Worm (Caenorhabditis elegans) whole organism, L4 larva: ENCODE data around the gene C37C3.1.

Experiments
- F10B5.3 ChIP-seq: sonication (generic microtip); optimal IDR thresholded peaks from 2 replicates; lab custom pipeline; 2016; ENCODE audit warnings: mild to moderate bottlenecking, missing genetic modification characterization, missing compliant biosample characterization
- F37D6.2 ChIP-seq: sonication (generic microtip); optimal IDR thresholded peaks from 2 replicates; lab custom pipeline; 2016; ENCODE audit warnings: mild to moderate bottlenecking, missing genetic modification characterization, missing compliant biosample characterization
- F49E8.2 ChIP-seq: sonication (generic microtip); optimal IDR thresholded peaks from 2 replicates; lab custom pipeline; 2016; ENCODE audit warnings: missing compliant biosample characterization, mild to moderate bottlenecking, missing genetic modification characterization, borderline replicate concordance
- R02D3.7 ChIP-seq: fragments of 150-350 bp; sonication (generic microtip); optimal IDR thresholded peaks from 3 replicates; lab custom pipeline; 2014; ENCODE audit warnings: missing biosample characterization, missing genetic modification characterization
- Y105C5A.15 ChIP-seq: fragments of 200-800 bp; sonication (Bioruptor generic); IDR thresholded peaks from 2 replicates; pipeline ENCODE4 v1.3.6; 2022; ENCODE audit warnings: missing genetic modification characterization, missing compliant biosample characterization
- Y48G9A.11 ChIP-seq: fragments of 200-800 bp; sonication (Bioruptor generic); IDR thresholded peaks from 2 replicates; pipeline ENCODE4 v1.3.6; 2022; ENCODE audit warnings: missing genetic modification reagents, missing genetic modification characterization, missing compliant biosample characterization
- Y5F2A.4 ChIP-seq: fragments of 200-800 bp; sonication (Bioruptor generic); optimal IDR thresholded peaks from 2 replicates; lab custom pipeline; 2018; ENCODE audit warnings: mild to moderate bottlenecking, missing genetic modification characterization, missing compliant biosample characterization
- Y75B8A.6 ChIP-seq: fragments of 200-800 bp; sonication (Bioruptor generic); IDR thresholded peaks from 2 replicates; pipeline ENCODE4 v1.3.6; 2022; ENCODE audit warnings: missing genetic modification reagents, missing genetic modification characterization, missing compliant biosample characterization
- ZK546.5 ChIP-seq, 2 experiments: sonication (generic microtip); optimal IDR thresholded peaks; 2 replicates each; lab custom pipeline; 2017; ENCODE audit warnings: missing biosample characterization in 2 of 2, missing genetic modification characterization in 2 of 2
- aha-1 ChIP-seq: fragments of 150-350 bp; peaks from one replicate; lab custom pipeline; 2014; ENCODE audit warnings: missing biosample characterization, missing genetic modification characterization
- ceh-28 ChIP-seq: fragments of 150-350 bp; optimal IDR thresholded peaks from 2 replicates; lab custom pipeline; 2014; ENCODE audit warnings: missing biosample characterization, missing genetic modification reagents, missing genetic modification characterization
- ceh-44 ChIP-seq: fragments of 200-800 bp; sonication (Bioruptor generic); IDR thresholded peaks from 2 replicates; pipeline ENCODE4 v1.3.6; 2022; ENCODE audit warnings: missing genetic modification reagents, missing genetic modification characterization, missing compliant biosample characterization
- ceh-62 ChIP-seq: sonication (generic microtip); optimal IDR thresholded peaks from 2 replicates; lab custom pipeline; 2017; ENCODE audit warnings: missing biosample characterization, missing genetic modification characterization
- ceh-82 ChIP-seq: sonication (generic microtip); optimal IDR thresholded peaks from 2 replicates; lab custom pipeline; 2017; ENCODE audit warnings: missing biosample characterization, missing genetic modification characterization
- ctbp-1 ChIP-seq: fragments of 200-800 bp; sonication (Bioruptor generic); IDR thresholded peaks from 2 replicates; pipeline ENCODE4 v1.3.6; 2022; ENCODE audit warnings: missing genetic modification reagents, missing genetic modification characterization, missing compliant biosample characterization
- daf-12 ChIP-seq: fragments of 150-350 bp; optimal IDR thresholded peaks from 2 replicates; lab custom pipeline; 2014; ENCODE audit warnings: missing biosample characterization, missing genetic modification reagents, missing genetic modification characterization
- daf-19 ChIP-seq: fragments of 200-800 bp; sonication (Bioruptor generic); conservative IDR thresholded peaks from 2 replicates; pipeline ENCODE4 v1.3.6; 2022; ENCODE audit warnings: missing genetic modification characterization, missing compliant biosample characterization
- dmd-8 ChIP-seq: fragments of 200-800 bp; sonication (Bioruptor generic); IDR thresholded peaks from 2 replicates; pipeline ENCODE4 v1.3.6; 2022; ENCODE audit warnings: missing genetic modification characterization, missing compliant biosample characterization
- dmd-9 ChIP-seq: fragments of 200-800 bp; sonication (Bioruptor generic); IDR thresholded peaks from 2 replicates; pipeline ENCODE4 v1.3.6; 2022; ENCODE audit warnings: missing genetic modification reagents, missing genetic modification characterization, missing compliant biosample characterization
- dpl-1 ChIP-seq: fragments of 150-350 bp; optimal IDR thresholded peaks from 2 replicates; lab custom pipeline; 2014; ENCODE audit warnings: missing biosample characterization, missing genetic modification reagents, missing genetic modification characterization
- egl-27 ChIP-seq: sonication (generic microtip); optimal IDR thresholded peaks from 3 replicates; lab custom pipeline; 2017; ENCODE audit warnings: missing biosample characterization, missing genetic modification reagents, missing genetic modification characterization
- egl-43 ChIP-seq: fragments of 200-800 bp; sonication (Bioruptor generic); IDR thresholded peaks from 2 replicates; pipeline ENCODE4 v1.3.6; 2022; ENCODE audit warnings: missing genetic modification reagents, missing genetic modification characterization, missing compliant biosample characterization
- fos-1 ChIP-seq: fragments of 150-350 bp; optimal IDR thresholded peaks from 2 replicates; lab custom pipeline; 2014; ENCODE audit warnings: missing biosample characterization, missing genetic modification characterization
- gei-8 ChIP-seq: fragments of 200-800 bp; sonication (Bioruptor generic); optimal IDR thresholded peaks from 2 replicates; lab custom pipeline; 2018; ENCODE audit warnings: mild to moderate bottlenecking, missing genetic modification characterization, missing compliant biosample characterization
- hlh-30 ChIP-seq: sonication (generic microtip); optimal IDR thresholded peaks from 2 replicates; lab custom pipeline; 2017; ENCODE audit warnings: antibody characterized with exemption, mild to moderate bottlenecking, missing genetic modification characterization, missing compliant biosample characterization; ENCODE audit not compliant: insufficient read depth
- hmg-1.1 ChIP-seq: fragments of 200-800 bp; sonication (Bioruptor generic); IDR thresholded peaks from 2 replicates; pipeline ENCODE4 v1.3.6; 2022; ENCODE audit warnings: missing genetic modification reagents, missing genetic modification characterization, missing compliant biosample characterization
- jun-1 ChIP-seq: fragments of 150-350 bp; optimal IDR thresholded peaks from 2 replicates; lab custom pipeline; 2014; ENCODE audit warnings: missing biosample characterization, missing genetic modification reagents, missing genetic modification characterization
- lin-29 ChIP-seq: fragments of 200-800 bp; sonication (Bioruptor generic); IDR thresholded peaks from 2 replicates; pipeline ENCODE4 v1.3.6; 2022; ENCODE audit warnings: missing genetic modification reagents, missing genetic modification characterization, missing compliant biosample characterization
- lin-39 ChIP-seq: fragments of 150-350 bp; optimal IDR thresholded peaks from 2 replicates; lab custom pipeline; 2014; ENCODE audit warnings: missing biosample characterization, missing genetic modification reagents, missing genetic modification characterization
- lsy-2 ChIP-seq, 2 experiments: fragments of 150-350 bp in 1 of 2; sonication (generic microtip) in 1 of 2; optimal IDR thresholded peaks; 2 replicates each; lab custom pipeline; 2014 to 2017; ENCODE audit warnings: missing biosample characterization in 2 of 2, missing genetic modification characterization in 2 of 2
- madf-9 ChIP-seq: fragments of 200-800 bp; sonication (Bioruptor generic); conservative IDR thresholded peaks from 2 replicates; pipeline ENCODE4 v1.3.6; 2022; ENCODE audit warnings: missing genetic modification reagents, missing genetic modification characterization, missing compliant biosample characterization
- mdl-1 ChIP-seq, 2 experiments: fragments of 150-350 bp in 1 of 2; sonication (generic microtip) in 1 of 2; optimal IDR thresholded peaks; 2 replicates each; lab custom pipeline; 2014 to 2017; ENCODE audit warnings: missing biosample characterization in 2 of 2, missing genetic modification characterization in 2 of 2
- mdt-29 ChIP-seq: fragments of 200-800 bp; sonication (Bioruptor generic); IDR thresholded peaks from 2 replicates; pipeline ENCODE4 v1.3.6; 2022; ENCODE audit warnings: missing genetic modification reagents, missing genetic modification characterization, missing compliant biosample characterization
- mes-2 ChIP-seq: sonication (generic microtip); optimal IDR thresholded peaks from 2 replicates; lab custom pipeline; 2016; ENCODE audit warnings: missing genotype, mild to moderate bottlenecking, missing genetic modification characterization, missing compliant biosample characterization; ENCODE audit not compliant: poor library complexity, severe bottlenecking
- mxl-3 ChIP-seq: fragments of 200-800 bp; sonication (Bioruptor generic); optimal IDR thresholded peaks from 2 replicates; lab custom pipeline; 2018; ENCODE audit warnings: mild to moderate bottlenecking, missing genetic modification characterization, missing compliant biosample characterization
- nhr-10 ChIP-seq: fragments of 150-350 bp; optimal IDR thresholded peaks from 2 replicates; lab custom pipeline; 2014; ENCODE audit warnings: missing biosample characterization, missing genetic modification characterization
- nhr-237 ChIP-seq: sonication (generic microtip); optimal IDR thresholded peaks from 2 replicates; lab custom pipeline; 2017; ENCODE audit warnings: missing biosample characterization, missing genetic modification characterization
- nhr-25 ChIP-seq: sonication (generic microtip); optimal IDR thresholded peaks from 2 replicates; lab custom pipeline; 2017; ENCODE audit warnings: missing genetic modification characterization, mild to moderate bottlenecking, missing compliant biosample characterization, antibody characterized with exemption, moderate library complexity, borderline replicate concordance; ENCODE audit not compliant: insufficient read depth
- nhr-28 ChIP-seq: fragments of 150-350 bp; optimal IDR thresholded peaks from 2 replicates; lab custom pipeline; 2014; ENCODE audit warnings: missing biosample characterization, missing genetic modification characterization
- nhr-41 ChIP-seq: fragments of 200-800 bp; sonication (Bioruptor generic); IDR thresholded peaks from 2 replicates; pipeline ENCODE4 v1.3.6; 2022; ENCODE audit warnings: missing genetic modification reagents, missing genetic modification characterization, missing compliant biosample characterization
- nhr-42 ChIP-seq: fragments of 200-800 bp; sonication (Bioruptor generic); IDR thresholded peaks from 2 replicates; pipeline ENCODE4 v1.3.6; 2022; ENCODE audit warnings: missing genetic modification characterization, missing compliant biosample characterization
- nhr-6 ChIP-seq: fragments of 150-350 bp; optimal IDR thresholded peaks from 2 replicates; lab custom pipeline; 2014; ENCODE audit warnings: missing biosample characterization, missing genetic modification characterization
- nhr-76 ChIP-seq: fragments of 150-350 bp; optimal IDR thresholded peaks from 2 replicates; lab custom pipeline; 2014; ENCODE audit warnings: missing biosample characterization, missing genetic modification characterization
- rbr-2 ChIP-seq: sonication (generic microtip); optimal IDR thresholded peaks from 2 replicates; lab custom pipeline; 2016; ENCODE audit warnings: missing genotype, missing genetic modification characterization, missing compliant biosample characterization
- tra-1 ChIP-seq: fragments of 200-800 bp; sonication (Bioruptor generic); IDR thresholded peaks from 2 replicates; pipeline ENCODE4 v1.3.6; 2022; ENCODE audit warnings: missing genetic modification reagents, missing genetic modification characterization, missing compliant biosample characterization
- unc-130 ChIP-seq: sonication (generic microtip); optimal IDR thresholded peaks from 2 replicates; lab custom pipeline; 2016; ENCODE audit warnings: missing genetic modification reagents, missing genetic modification characterization, missing compliant biosample characterization
- unc-39 ChIP-seq: sonication (generic microtip); optimal IDR thresholded peaks from 2 replicates; lab custom pipeline; 2017; ENCODE audit warnings: missing biosample characterization, missing genetic modification characterization
- vab-7 ChIP-seq: fragments of 200-800 bp; sonication (Bioruptor generic); IDR thresholded peaks from 2 replicates; pipeline ENCODE4 v1.3.6; 2022; ENCODE audit warnings: missing genetic modification reagents, missing genetic modification characterization, missing compliant biosample characterization
- zag-1 ChIP-seq: fragments of 150-350 bp; optimal IDR thresholded peaks from 2 replicates; lab custom pipeline; 2014; ENCODE audit warnings: missing biosample characterization, missing genetic modification characterization
- zip-11 ChIP-seq: fragments of 200-800 bp; sonication (Bioruptor generic); IDR thresholded peaks from 2 replicates; pipeline ENCODE4 v1.3.6; 2022; ENCODE audit warnings: missing genetic modification characterization, missing compliant biosample characterization
- zip-2 ChIP-seq: fragments of 150-350 bp; optimal IDR thresholded peaks from 2 replicates; lab custom pipeline; 2014; ENCODE audit warnings: missing biosample characterization, missing genetic modification characterization
- ztf-11 ChIP-seq: fragments of 150-350 bp; optimal IDR thresholded peaks from 2 replicates; lab custom pipeline; 2014; ENCODE audit warnings: missing biosample characterization, missing genetic modification characterization
- ztf-7 ChIP-seq: fragments of 150-350 bp; optimal IDR thresholded peaks from 2 replicates; lab custom pipeline; 2014; ENCODE audit warnings: missing biosample characterization, missing genetic modification characterization

Gene C37C3.1

DNA sequence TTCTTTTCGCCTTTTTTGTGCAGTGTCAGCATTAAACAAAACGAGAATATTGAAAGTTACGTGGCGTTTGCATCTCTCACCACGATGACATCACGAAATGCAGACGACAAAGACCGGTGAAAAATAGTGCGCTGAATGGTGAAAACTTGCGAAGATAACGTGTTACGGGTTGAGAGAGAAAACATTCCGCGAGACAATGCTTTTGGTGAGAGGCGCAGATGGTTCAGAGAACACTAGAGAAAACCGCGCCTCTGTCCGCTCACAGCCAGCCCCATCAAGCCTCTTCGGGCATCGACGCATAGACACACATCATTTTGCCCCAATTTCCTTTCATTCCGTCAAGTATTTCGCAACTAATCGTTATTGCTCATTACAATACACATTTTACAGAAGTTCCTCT lies 3.2 kb upstream of the C37C3.1 start, which contains the start of the genes C37C3.9 and C37C3.18 (continued):
- TF ChIP-seq nhr-25 (tag; lab: Kevin White, UChicago) (peak; percentile 37), lsy-2 (tag; optimal IDR thresholded peaks at IDR 0.05; lab: Kevin White, UChicago) (peak; percentile 57 to 74), hmg-1.1 (GFP tag; lab: Robert Waterston, UW) (peak; percentile 90), nhr-28 (tag; lab: Kevin White, UChicago) (peak; percentile 83), fos-1 (tag; lab: Kevin White, UChicago) (no peak), nhr-237 (no peak), jun-1 (tag; lab: Kevin White, UChicago) (peak; percentile 77), nhr-10 (no peak), F49E8.2 (no peak), mes-2 (peak; percentile 72), dmd-8 (no peak), ceh-28 (tag; lab: Kevin White, UChicago) (no peak), ZK546.5 (tag; optimal IDR thresholded peaks at IDR 0.05; lab: Kevin White, UChicago) (no peak), aha-1 (peak; percentile 97), Y5F2A.4 (GFP tag; lab: Kevin White, UChicago) (no peak), nhr-41 (no peak), hlh-30 (tag; lab: Kevin White, UChicago) (peak; percentile 76), daf-12 (tag; lab: Kevin White, UChicago) (no peak), zip-11 (GFP tag; lab: Robert Waterston, UW) (no peak), ztf-7 (tag; lab: Kevin White, UChicago) (peak; percentile 64), mxl-3 (peak; percentile 84), Y105C5A.15 (GFP tag; lab: Robert Waterston, UW) (no peak), R02D3.7 (no peak), ceh-62 (tag; lab: Kevin White, UChicago) (no peak), lin-29 (no peak), tra-1 (GFP tag; lab: Robert Waterston, UW) (no peak; the same call in 1 of the 2 replicates), ceh-44 (GFP tag; lab: Robert Waterston, UW) (no peak), Y75B8A.6 (GFP tag; lab: Robert Waterston, UW) (no peak), ceh-82 (no peak), nhr-6 (tag; lab: Kevin White, UChicago) (peak; percentile 60), egl-43 (GFP tag; lab: Robert Waterston, UW) (peak; percentile 76; the same call in 1 of the 2 replicates), unc-130 (GFP tag; lab: Kevin White, UChicago) (no peak), zip-2 (tag; lab: Kevin White, UChicago) (no peak), F10B5.3 (tag; lab: Kevin White, UChicago) (no peak), rbr-2 (tag; lab: Kevin White, UChicago) (peak; percentile 70), dmd-9 (0 out of 2 replicates have a peak, but pooled peaks have one; percentile 30), mdt-29 (GFP tag; lab: Robert Waterston, UW) (no peak), Y48G9A.11 (GFP tag; lab: Robert Waterston, UW) (no peak), madf-9 (GFP tag; lab: Robert Waterston, UW) (no peak), daf-19 (GFP tag; lab: Robert Waterston, UW) (no peak), ctbp-1 (GFP tag; lab: Robert Waterston, UW) (no peak; the same call in 1 of the 2 replicates), vab-7 (no peak), F37D6.2 (tag; lab: Kevin White, UChicago) (peak; percentile 12), mdl-1 (tag; optimal IDR thresholded peaks at IDR 0.05; lab: Kevin White, UChicago) (peak; percentile 63 to 78), egl-27 (no peak), unc-39 (tag; lab: Kevin White, UChicago) (no peak), zag-1 (tag; lab: Kevin White, UChicago) (no peak), nhr-76 (tag; lab: Kevin White, UChicago) (no peak), gei-8 (no peak), nhr-42 (GFP tag; lab: Robert Waterston, UW) (peak; percentile 35; the same call in 1 of the 2 replicates), ztf-11 (no peak), lin-39 (no peak), dpl-1 (GFP tag; lab: Kevin White, UChicago) (peak; percentile 31)
